Worm (Caenorhabditis elegans) whole organism, early embryonic: ENCODE measurements around the gene C33E10.1.
"Not testable (repeated sequence)": the region's sequence is repeated elsewhere in the genome, so short reads cannot be mapped to it uniquely, and the experiment has no call there.

Experiments
- B0310.2 ChIP-seq: sonication (generic microtip); optimal IDR thresholded peaks from 2 replicates; lab custom pipeline; 2016; ENCODE audit warnings: mild to moderate bottlenecking, missing genetic modification characterization, missing compliant biosample characterization
- ama-1 ChIP-seq: fragments of 150-350 bp; optimal IDR thresholded peaks from 2 replicates; lab custom pipeline; 2014
- ceh-36 ChIP-seq: sonication (generic microtip); optimal IDR thresholded peaks from 2 replicates; lab custom pipeline; 2016; ENCODE audit warnings: missing genetic modification characterization, inconsistent platforms, missing compliant biosample characterization
- ets-7 ChIP-seq: sonication (generic microtip); optimal IDR thresholded peaks from 2 replicates; lab custom pipeline; 2016; ENCODE audit warnings: missing genotype, missing genetic modification characterization, missing compliant biosample characterization
- flt-1 ChIP-seq: fragments of 200-800 bp; sonication (Bioruptor generic); IDR thresholded peaks from 2 replicates; pipeline ENCODE4 v1.3.6; 2022; ENCODE audit warnings: missing genetic modification characterization, missing compliant biosample characterization
- hmbx-1 ChIP-seq: sonication (generic microtip); optimal IDR thresholded peaks from 2 replicates; lab custom pipeline; 2016; ENCODE audit warnings: mild to moderate bottlenecking, missing genetic modification characterization, missing compliant biosample characterization
- sea-1 ChIP-seq: fragments of 200-800 bp; sonication (Bioruptor generic); conservative IDR thresholded peaks from 2 replicates; pipeline ENCODE4 v1.3.6; 2022; ENCODE audit warnings: missing genetic modification characterization, missing compliant biosample characterization
- tbx-37 ChIP-seq: fragments of 200-800 bp; sonication (Bioruptor generic); conservative IDR thresholded peaks from 2 replicates; pipeline ENCODE4 v1.3.6; 2022; ENCODE audit warnings: missing genetic modification reagents, missing genetic modification characterization, missing compliant biosample characterization

DNA sequence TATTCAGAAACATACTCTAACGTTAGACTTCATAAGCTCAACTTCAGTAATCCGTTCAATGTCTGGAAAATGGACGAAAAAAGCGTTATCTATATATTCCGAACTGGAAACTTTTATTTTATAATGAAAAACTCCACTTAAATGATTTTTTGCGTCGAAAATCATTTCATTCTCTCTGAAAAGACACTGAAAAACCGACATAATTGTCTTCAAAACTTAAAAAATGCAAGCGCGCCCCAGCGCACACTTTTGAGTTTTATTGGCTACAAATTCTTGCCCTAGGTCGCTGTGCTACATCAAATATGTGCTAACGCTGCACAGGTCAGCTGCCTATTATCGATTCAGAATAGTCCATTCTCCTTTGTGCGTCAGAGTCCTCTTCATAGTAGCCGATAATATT, at the start of gene C33E10.1:
- TF ChIP-seq ama-1 (lab: Kevin White, UChicago); ceh-36 (tag; lab: Kevin White, UChicago); tbx-37 (GFP tag; lab: Robert Waterston, UW); hmbx-1; B0310.2 (tag; lab: Kevin White, UChicago); sea-1 (GFP tag; lab: Robert Waterston, UW); flt-1 (GFP tag; lab: Robert Waterston, UW); ets-7 (tag; lab: Kevin White, UChicago): not testable (repeated sequence)
